Worm (Caenorhabditis elegans) whole organism, L2 larva: ENCODE measurements around the gene F40H3.1.

Experiments used
- nhr-12 ChIP-seq: fragments of 150-350 bp; optimal IDR thresholded peaks from 2 replicates; lab custom pipeline; 2014; ENCODE audit warnings: missing biosample characterization, missing genetic modification characterization
- ztf-11 ChIP-seq: sonication (generic microtip); optimal IDR thresholded peaks from 2 replicates; lab custom pipeline; 2017; ENCODE audit warnings: missing biosample characterization, missing genetic modification characterization

DNA sequence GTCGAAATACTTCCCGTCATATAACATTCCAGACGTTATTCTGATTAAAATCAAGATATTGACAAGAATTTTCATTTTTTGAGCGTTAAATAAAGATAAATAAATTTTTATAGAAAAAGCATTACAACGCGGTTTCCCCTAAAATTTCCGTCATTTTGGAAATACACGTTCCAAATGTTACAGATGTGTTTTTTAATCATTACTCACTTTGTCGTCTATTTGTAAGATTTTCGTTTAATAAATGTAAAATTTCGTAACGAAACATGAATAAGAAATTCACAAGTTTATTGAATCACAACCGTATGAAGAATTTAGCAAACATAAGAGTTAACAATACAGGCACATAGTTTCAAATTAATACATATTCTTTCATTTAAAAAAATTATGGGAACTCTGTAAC is 23.3 kb downstream of the F40H3.1 start, which contains the start of gene C30B5.17:
- TF ChIP-seq ztf-11 (tag; lab: Kevin White, UChicago) (no peak), nhr-12 (tag; lab: Kevin White, UChicago) (no peak)
